Worm (Caenorhabditis elegans) whole organism, L1 larva: Measurements from ENCODE around the gene hum-2.

Source experiments
- C34B4.2 ChIP-seq: sonication (generic microtip); optimal IDR thresholded peaks from 2 replicates; lab custom pipeline; 2017; ENCODE audit warnings: mild to moderate bottlenecking, missing genetic modification characterization, missing compliant biosample characterization
- pag-3 ChIP-seq: sonication (generic microtip); optimal IDR thresholded peaks from 2 replicates; lab custom pipeline; 2017; ENCODE audit warnings: missing genetic modification characterization, mild to moderate bottlenecking, missing compliant biosample characterization, antibody characterized with exemption, borderline replicate concordance; ENCODE audit not compliant: insufficient read depth

ce11 chrV:9342965-9343628, 42.9 kb upstream of the hum-2 start:
- TF ChIP-seq C34B4.2 (tag; lab: Kevin White, UChicago) (no peak), pag-3 (tag; lab: Kevin White, UChicago) (no peak)
